Worm (Caenorhabditis elegans): Measurements from ENCODE around the gene F28B4.4.

ce11 chrX:3170456-3170855, 39.0 kb downstream of the F28B4.4 start, which contains the start of gene C15C7.6:
- TF ChIP-seq lsy-2 (tag; optimal IDR thresholded peaks at IDR 0.05) (no peak), nhr-85 (tag) (no peak), jun-1 (tag; optimal IDR thresholded peaks at IDR 0.05) (no peak), mdl-1 (tag; optimal IDR thresholded peaks at IDR 0.05) (no peak), ztf-4 (tag; optimal IDR thresholded peaks at IDR 0.05) (no peak), swsn-7 (tag; optimal IDR thresholded peaks at IDR 0.05) (no peak), nhr-12 (tag; optimal IDR thresholded peaks at IDR 0.05) (no peak), mep-1 (tag; optimal IDR thresholded peaks at IDR 0.05) (no peak), nhr-28 (tag; optimal IDR thresholded peaks at IDR 0.05) (no peak), ceh-8 (GFP tag; optimal IDR thresholded peaks at IDR 0.05) (no peak), lin-14 (GFP tag; optimal IDR thresholded peaks at IDR 0.05) (no peak)
